Fruit fly (Drosophila melanogaster) whole organism, wandering third instar larva: ENCODE data around the gene CG4653.

ENCODE experiments used
- Abd-B ChIP-seq: fragments of >200 bp; optimal IDR thresholded peaks from 2 replicates; lab custom pipeline; 2017; ENCODE audit warnings: missing biosample characterization, missing genetic modification characterization
- CG32264 ChIP-seq: fragments of 200-800 bp; sonication (Bioruptor generic); optimal IDR thresholded peaks from 2 replicates; lab custom pipeline; 2016; ENCODE audit warnings: missing biosample characterization, missing genetic modification characterization
- CG9705 ChIP-seq: fragments of 200-800 bp; sonication (Bioruptor generic); optimal IDR thresholded peaks from 2 replicates; lab custom pipeline; 2018; ENCODE audit warnings: missing biosample characterization, mild to moderate bottlenecking, missing genetic modification characterization
- CrebA ChIP-seq: fragments of 200-800 bp; sonication (Bioruptor generic); optimal IDR thresholded peaks from 2 replicates; lab custom pipeline; 2016; ENCODE audit warnings: missing biosample characterization, mild to moderate bottlenecking, missing genetic modification characterization, borderline replicate concordance
- Dfd ChIP-seq: fragments of >200 bp; optimal IDR thresholded peaks from 2 replicates; lab custom pipeline; 2017; ENCODE audit warnings: missing biosample characterization, missing genetic modification characterization
- Dif ChIP-seq: fragments of 200-275, 200-300 bp; sonication (Bioruptor generic); optimal IDR thresholded peaks from 2 replicates; lab custom pipeline; 2018; ENCODE audit warnings: missing biosample characterization, missing genetic modification characterization; ENCODE audit not compliant: partially characterized antibody
- GATAd ChIP-seq: sonication (Bioruptor generic); optimal IDR thresholded peaks from 2 replicates; lab custom pipeline; 2016; ENCODE audit warnings: missing biosample characterization, missing genetic modification characterization
- HLH106 ChIP-seq: fragments of 200-800 bp; optimal IDR thresholded peaks from 3 replicates; lab custom pipeline; 2019; ENCODE audit warnings: missing biosample characterization, mild to moderate bottlenecking, missing genetic modification characterization, moderate library complexity
- Hnf4 ChIP-seq: fragments of 200-800 bp; sonication (Bioruptor generic); optimal IDR thresholded peaks from 2 replicates; lab custom pipeline; 2016; ENCODE audit warnings: missing biosample characterization, mild to moderate bottlenecking, missing genetic modification characterization
- Hr78 ChIP-seq: fragments of >200 bp; optimal IDR thresholded peaks from 2 replicates; lab custom pipeline; 2017; ENCODE audit warnings: missing biosample characterization, missing genetic modification characterization
- Hr83 ChIP-seq: fragments of 200-300 bp; sonication (Bioruptor generic); optimal IDR thresholded peaks from 2 replicates; lab custom pipeline; 2016; ENCODE audit warnings: missing biosample characterization, mild to moderate bottlenecking, missing genetic modification characterization, moderate library complexity; ENCODE audit not compliant: poor library complexity, severe bottlenecking
- Jra ChIP-seq: sonication (Bioruptor generic); optimal IDR thresholded peaks from 2 replicates; lab custom pipeline; 2016; ENCODE audit warnings: missing biosample characterization, missing genetic modification characterization
- Mio ChIP-seq: sonication (Bioruptor generic); optimal IDR thresholded peaks from 2 replicates; lab custom pipeline; 2016; ENCODE audit warnings: missing biosample characterization, missing genetic modification characterization
- Myc ChIP-seq: fragments of >200 bp; optimal IDR thresholded peaks from 2 replicates; lab custom pipeline; 2017
- N ChIP-seq: fragments of >200 bp; optimal IDR thresholded peaks from 2 replicates; lab custom pipeline; 2018; ENCODE audit warnings: missing biosample characterization, missing external identifiers, missing genetic modification characterization
- OdsH ChIP-seq: fragments of 200-800 bp; sonication (Bioruptor generic); optimal IDR thresholded peaks from 2 replicates; lab custom pipeline; 2016; ENCODE audit warnings: missing biosample characterization, mild to moderate bottlenecking, missing genetic modification characterization
- Rel ChIP-seq, 2 experiments: fragments of 200-800 bp; sonication (Bioruptor generic) in 1 of 2; optimal IDR thresholded peaks; 2 replicates in 1 of 2; 3 replicates in 1 of 2; lab custom pipeline; 2016 to 2019; ENCODE audit warnings: mild to moderate bottlenecking in 2 of 2, missing biosample characterization in 2 of 2, missing genetic modification characterization in 2 of 2, moderate library complexity in 1 of 2
- Sp1 ChIP-seq: fragments of 200-800 bp; sonication (Bioruptor generic); optimal IDR thresholded peaks from 3 replicates; lab custom pipeline; 2019; ENCODE audit warnings: missing biosample characterization, mild to moderate bottlenecking, missing genetic modification characterization, moderate library complexity
- Vsx2 ChIP-seq: fragments of 200-300, 225-300 bp; sonication (Bioruptor generic); optimal IDR thresholded peaks from 2 replicates; lab custom pipeline; 2018; ENCODE audit warnings: missing biosample characterization, missing genetic modification characterization; ENCODE audit not compliant: partially characterized antibody
- br ChIP-seq: fragments of 200-800 bp; sonication (Bioruptor generic); optimal IDR thresholded peaks from 2 replicates; lab custom pipeline; 2016; ENCODE audit warnings: missing biosample characterization, missing genetic modification characterization
- brk ChIP-seq: fragments of 200-800 bp; sonication (Bioruptor generic); optimal IDR thresholded peaks from 2 replicates; lab custom pipeline; 2016; ENCODE audit warnings: missing biosample characterization, mild to moderate bottlenecking, missing genetic modification characterization
- dl ChIP-seq, 2 experiments: fragments of 175-275, 200-275 bp in 1 of 2; fragments of 200-275 bp in 1 of 2; sonication (Bioruptor generic); optimal IDR thresholded peaks; lab custom pipeline; 2018; ENCODE audit warnings: mild to moderate bottlenecking in 2 of 2, missing biosample characterization in 2 of 2, missing genetic modification characterization in 2 of 2, moderate library complexity in 2 of 2; ENCODE audit not compliant: partially characterized antibody in 2 of 2, insufficient read depth in 1 of 2
- dmrt93B ChIP-seq: fragments of 200-800 bp; sonication (Bioruptor generic); optimal IDR thresholded peaks from 2 replicates; lab custom pipeline; 2018; ENCODE audit warnings: missing biosample characterization, mild to moderate bottlenecking, missing genetic modification characterization
- dsf ChIP-seq: sonication (Bioruptor generic); optimal IDR thresholded peaks from 2 replicates; lab custom pipeline; 2016; ENCODE audit warnings: missing biosample characterization, missing genetic modification characterization, borderline replicate concordance
- ey ChIP-seq: fragments of 200-800 bp; sonication (Bioruptor generic); optimal IDR thresholded peaks from 2 replicates; lab custom pipeline; 2016; ENCODE audit warnings: missing biosample characterization, missing genetic modification characterization
- foxo ChIP-seq, 2 experiments: fragments of 200-800 bp; sonication (Bioruptor generic); optimal IDR thresholded peaks; 2 replicates in 1 of 2; 3 replicates in 1 of 2; lab custom pipeline; 2016 to 2017; ENCODE audit warnings: missing biosample characterization in 2 of 2, missing genetic modification characterization in 2 of 2
- fru ChIP-seq: fragments of 200-800 bp; sonication (Bioruptor generic); optimal IDR thresholded peaks from 3 replicates; lab custom pipeline; 2016; ENCODE audit warnings: missing biosample characterization, mild to moderate bottlenecking, missing genetic modification characterization
- h ChIP-seq: fragments of 200-800 bp; sonication (Bioruptor generic); optimal IDR thresholded peaks from 3 replicates; lab custom pipeline; 2016; ENCODE audit warnings: missing biosample characterization, mild to moderate bottlenecking, missing genetic modification characterization
- jim ChIP-seq: fragments of 175-275, 200-325 bp; sonication (Bioruptor generic); optimal IDR thresholded peaks from 2 replicates; lab custom pipeline; 2016; ENCODE audit warnings: missing biosample characterization, mild to moderate bottlenecking, missing genetic modification characterization
- lola ChIP-seq: fragments of >200 bp; optimal IDR thresholded peaks from 2 replicates; lab custom pipeline; 2017; ENCODE audit warnings: missing biosample characterization, missing genetic modification characterization
- pan ChIP-seq: fragments of >200 bp; optimal IDR thresholded peaks from 2 replicates; lab custom pipeline; 2017
- psq ChIP-seq: fragments of 200-800 bp; sonication (Bioruptor generic); optimal IDR thresholded peaks from 3 replicates; lab custom pipeline; 2017; ENCODE audit warnings: missing biosample characterization, mild to moderate bottlenecking, missing genetic modification characterization, moderate library complexity
- rgr ChIP-seq: fragments of 200-800 bp; sonication (Bioruptor generic); optimal IDR thresholded peaks from 3 replicates; lab custom pipeline; 2016; ENCODE audit warnings: missing biosample characterization, mild to moderate bottlenecking, missing genetic modification characterization
- sage ChIP-seq: fragments of 200-800 bp; sonication (Bioruptor generic); optimal IDR thresholded peaks from 2 replicates; lab custom pipeline; 2016; ENCODE audit warnings: missing biosample characterization, mild to moderate bottlenecking, missing genetic modification characterization
- sv ChIP-seq: fragments of 200-800 bp; sonication (Bioruptor generic); optimal IDR thresholded peaks from 3 replicates; lab custom pipeline; 2016; ENCODE audit warnings: missing biosample characterization, missing genetic modification characterization
- tai ChIP-seq: sonication (Bioruptor generic); optimal IDR thresholded peaks from 2 replicates; lab custom pipeline; 2016; ENCODE audit warnings: missing biosample characterization, missing genetic modification characterization
- usp ChIP-seq: fragments of >200 bp; optimal IDR thresholded peaks from 2 replicates; lab custom pipeline; 2017; ENCODE audit warnings: missing biosample characterization, missing genetic modification characterization
- woc ChIP-seq: sonication (Bioruptor generic); optimal IDR thresholded peaks from 2 replicates; lab custom pipeline; 2016; ENCODE audit warnings: missing biosample characterization, mild to moderate bottlenecking, missing genetic modification characterization

Gene CG4653

dm6 chrX:16751579-16752156, 47.8 kb downstream of the CG4653 start, which contains the start of gene goe:
TSS of gene goe (minus strand) at chrX:16751910.
- TF ChIP-seq Myc (lab: Kevin White, UChicago) (no peak), CG9705 (peak; percentile 55), Mio (GFP tag; lab: Kevin White, UChicago) (no peak), pan (lab: Kevin White, UChicago) (no peak), h (peak; percentile 68), fru (GFP tag; lab: Kevin White, UChicago) (peak; percentile 71), dsf (GFP tag; lab: Kevin White, UChicago) (peak; percentile 48), CG32264 (peak; percentile 43), lola (GFP tag; lab: Kevin White, UChicago) (no peak), dmrt93B (GFP tag; lab: Kevin White, UChicago) (peak; percentile 60), br (peak; percentile 81), Jra (GFP tag; lab: Kevin White, UChicago) (peak; percentile 82), N (GFP tag; lab: Kevin White, UChicago) (no peak), Rel (GFP tag; optimal IDR thresholded peaks at IDR 0.05; lab: Kevin White, UChicago) (no peak), Rel (tag; optimal IDR thresholded peaks at IDR 0.05; lab: Kevin White, UChicago) (peak; percentile 10), CrebA (no peak), sage (GFP tag; lab: Kevin White, UChicago) (peak; percentile 18), rgr (GFP tag; lab: Kevin White, UChicago) (peak; percentile 90), woc (GFP tag; lab: Kevin White, UChicago) (peak; percentile 33), sv (GFP tag; lab: Kevin White, UChicago) (peak; percentile 0), Hr83 (GFP tag; lab: Kevin White, UChicago) (peak; percentile 95), brk (peak; percentile 54), Abd-B (GFP tag; lab: Kevin White, UChicago) (no peak), Dfd (GFP tag; lab: Kevin White, UChicago) (no peak), usp (GFP tag; lab: Kevin White, UChicago) (no peak), foxo (GFP tag; optimal IDR thresholded peaks at IDR 0.05; lab: Kevin White, UChicago) (peak in 1 of 2 experiments; percentile 75), Hr78 (GFP tag; lab: Kevin White, UChicago) (no peak), jim (GFP tag; lab: Kevin White, UChicago) (peak; percentile 42), dl (GFP tag; optimal IDR thresholded peaks at IDR 0.05; lab: Kevin White, UChicago; ENCODE audit: insufficient read depth in 1 of 2, partially characterized antibody in 2 of 2) (no peak), OdsH (GFP tag; lab: Kevin White, UChicago) (peak; percentile 50), psq (GFP tag; lab: Kevin White, UChicago) (peak; percentile 45), Dif (GFP tag; lab: Kevin White, UChicago) (no peak), Sp1 (peak; percentile 50), ey (GFP tag; lab: Kevin White, UChicago) (peak; percentile 72), Hnf4 (peak; percentile 85), tai (peak; percentile 68), Vsx2 (no peak), GATAd (GFP tag; lab: Kevin White, UChicago) (peak; percentile 63), HLH106 (tag; lab: Kevin White, UChicago) (peak; percentile 59)

- no peak for TF ChIP-seq ey (GFP tag; lab: Kevin White, UChicago)
- no peak for TF ChIP-seq Sp1
Observed at dm6 chrX:16753066-16753465, 49.2 kb downstream of the CG4653 start.
